Fruit fly (Drosophila melanogaster): ENCODE measurements around the gene CG17294.

CG17294 gene

dm6 chr2L:8416350-8417046 lies 39.7 kb downstream of the CG17294 start (continued):
- TF ChIP-seq MBD-R2 (GFP tag; IDR thresholded peaks at IDR 0.05) (no peak), bsh (GFP tag; optimal IDR thresholded peaks at IDR 0.05) (peak in 1 of 2 experiments; percentile 70), CG13287 (GFP tag; IDR thresholded peaks at IDR 0.05; ENCODE audit: partially characterized antibody) (peak; percentile 17; the same call in 1 of the 2 replicates), abd-A (tag; optimal IDR thresholded peaks at IDR 0.05) (no peak), HmgD (GFP tag; optimal IDR thresholded peaks at IDR 0.05) (peak; percentile 57), CG2199 (GFP tag; IDR thresholded peaks at IDR 0.05) (no peak), Mad (GFP tag; optimal IDR thresholded peaks at IDR 0.05) (no peak), nerfin-1 (tag; optimal IDR thresholded peaks at IDR 0.05) (peak; percentile 2), CG18599 (GFP tag; optimal IDR thresholded peaks at IDR 0.05) (peak; percentile 26), ap (GFP tag; IDR thresholded peaks at IDR 0.05) (no peak), Tbp (GFP tag; optimal IDR thresholded peaks at IDR 0.05) (no peak), Oaz (GFP tag; IDR thresholded peaks at IDR 0.05) (no peak), E2f1 (GFP tag; IDR thresholded peaks at IDR 0.05) (no peak), Ets97D (GFP tag; optimal IDR thresholded peaks at IDR 0.05) (peak; percentile 4), CG18476 (GFP tag; optimal IDR thresholded peaks at IDR 0.05) (no peak), sob (GFP tag; IDR thresholded peaks at IDR 0.05) (no peak), CG43689 (GFP tag; IDR thresholded peaks at IDR 0.05) (no peak), CG4854 (GFP tag; optimal IDR thresholded peaks at IDR 0.05) (no peak), CG18262 (tag; optimal IDR thresholded peaks at IDR 0.05) (no peak), CG11398 (GFP tag; optimal IDR thresholded peaks at IDR 0.05) (no peak), ara (GFP tag; IDR thresholded peaks at IDR 0.05) (no peak), twi (tag; optimal IDR thresholded peaks at IDR 0.05) (peak; percentile 7), pan (optimal IDR thresholded peaks at IDR 0.05) (no peak), pan (GFP tag; optimal IDR thresholded peaks at IDR 0.05 in 1 of 2, IDR thresholded peaks at IDR 0.05 in 1 of 2) (peak in 1 of 2 experiments; percentile 25), CG32772 (GFP tag; IDR thresholded peaks at IDR 0.05) (no peak), Atf3 (GFP tag; optimal IDR thresholded peaks at IDR 0.05) (no peak), peb (GFP tag; IDR thresholded peaks at IDR 0.05) (no peak), salm (tag; optimal IDR thresholded peaks at IDR 0.05) (no peak), CG18619 (GFP tag; optimal IDR thresholded peaks at IDR 0.05) (no peak), CG10209 (GFP tag; optimal IDR thresholded peaks at IDR 0.05) (peak; percentile 51), CG17359 (tag; optimal IDR thresholded peaks at IDR 0.05) (no peak), sd (tag; optimal IDR thresholded peaks at IDR 0.05) (no peak), CG2120 (GFP tag; optimal IDR thresholded peaks at IDR 0.05) (peak; percentile 34), Ets65A (GFP tag) (peak; percentile 62), sc (optimal IDR thresholded peaks at IDR 0.05) (no peak), sc (GFP tag; optimal IDR thresholded peaks at IDR 0.05) (no peak), GATAe (GFP tag; conservative IDR thresholded peaks at IDR 0.05) (no peak), dysf (GFP tag; IDR thresholded peaks at IDR 0.05) (0 out of 3 replicates have a peak, but pooled peaks have one; percentile 30), CG1024 (GFP tag; IDR thresholded peaks at IDR 0.05) (0 out of 2 replicates have a peak, but pooled peaks have one; percentile 11), ash1 (GFP tag; optimal IDR thresholded peaks at IDR 0.05) (no peak), Meics (GFP tag; optimal IDR thresholded peaks at IDR 0.05) (peak; percentile 36), B-H1 (GFP tag; IDR thresholded peaks at IDR 0.05) (no peak), Trl (optimal IDR thresholded peaks at IDR 0.05) (peak; percentile 73 to 90), Trl (GFP tag; optimal IDR thresholded peaks at IDR 0.05) (peak; percentile 50), lov (optimal IDR thresholded peaks at IDR 0.05) (peak; percentile 96), lov (GFP tag; IDR thresholded peaks at IDR 0.05) (no peak), CG7271 (tag; optimal IDR thresholded peaks at IDR 0.05) (no peak), CG14014 (GFP tag; IDR thresholded peaks at IDR 0.05) (no peak), CG12942 (GFP tag; optimal IDR thresholded peaks at IDR 0.05) (no peak), Xrp1 (GFP tag; IDR thresholded peaks at IDR 0.05) (peak; percentile 36; the same call in 1 of the 2 replicates), wdn (GFP tag; IDR thresholded peaks at IDR 0.05) (no peak), gro (GFP tag; optimal IDR thresholded peaks at IDR 0.05) (peak; percentile 24)
